Worm (Caenorhabditis elegans): ENCODE data around the gene C54G10.1.

The C54G10.1 gene

DNA sequence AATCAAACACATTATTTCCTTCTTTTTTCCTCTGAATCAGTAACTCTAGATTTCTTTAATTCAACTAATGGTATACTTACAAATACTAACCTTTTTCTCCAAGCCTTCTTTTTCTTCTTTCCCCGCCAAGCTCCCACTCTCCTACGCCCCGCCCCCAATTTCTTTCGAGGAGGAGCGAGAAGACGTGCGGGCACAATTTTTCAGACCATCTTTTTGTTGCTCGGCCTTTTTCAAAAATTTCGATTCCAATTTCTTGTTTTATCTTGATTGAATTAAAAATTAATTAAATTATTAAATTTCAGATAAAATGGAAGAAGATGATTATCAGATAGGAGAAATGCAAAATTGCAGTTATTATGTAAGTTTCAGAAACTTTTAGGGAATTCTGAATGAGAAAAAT lies 39.1 kb downstream of the C54G10.1 start, which contains the start of gene C47E8.3:
C47E8.3 (plus strand) TSS at position 301 of the 400 bp plus-strand sequence.
- TF ChIP-seq skn-1 (tag; optimal IDR thresholded peaks at IDR 0.05) (no peak), ceh-9 (tag; optimal IDR thresholded peaks at IDR 0.05) (no peak), nhr-67 (tag; optimal IDR thresholded peaks at IDR 0.05) (no peak), elt-1 (tag; optimal IDR thresholded peaks at IDR 0.05) (no peak), nhr-77 (tag; optimal IDR thresholded peaks at IDR 0.05) (no peak), nhr-43 (tag; optimal IDR thresholded peaks at IDR 0.05; ENCODE audit: poor library complexity, severe bottlenecking) (no peak)

DNA sequence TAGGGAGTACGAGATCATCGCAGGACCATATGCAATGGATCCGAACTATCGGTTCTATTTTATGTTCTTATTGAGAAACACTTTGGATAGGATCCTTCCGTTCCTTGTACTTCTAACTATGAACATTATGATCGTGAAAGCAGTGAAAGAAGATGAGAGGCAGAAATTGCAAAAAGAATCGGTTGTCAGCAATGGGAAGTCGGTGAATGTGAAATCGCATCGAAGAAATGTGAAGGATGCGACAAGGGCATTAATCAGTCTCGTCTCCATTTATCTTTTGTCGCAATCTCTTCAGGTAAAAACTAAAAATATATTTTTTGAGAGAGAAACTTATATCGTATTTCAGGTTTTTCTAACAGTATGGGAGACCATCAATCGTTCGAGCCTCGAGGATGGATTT lies 42.0 kb downstream of the C54G10.1 start:
- TF ChIP-seq ztf-11 (tag; optimal IDR thresholded peaks at IDR 0.05) (no peak), pha-4 (tag; optimal IDR thresholded peaks at IDR 0.05) (no peak), snpc-4 (tag; optimal IDR thresholded peaks at IDR 0.05) (no peak), hmg-11 (tag; optimal IDR thresholded peaks at IDR 0.05) (no peak), nhr-25 (tag; optimal IDR thresholded peaks at IDR 0.05) (no peak), nhr-12 (tag; optimal IDR thresholded peaks at IDR 0.05) (no peak), ztf-4 (tag; optimal IDR thresholded peaks at IDR 0.05) (no peak), daf-12 (tag; optimal IDR thresholded peaks at IDR 0.05) (no peak), ceh-16 (tag; optimal IDR thresholded peaks at IDR 0.05) (no peak), ceh-9 (tag; optimal IDR thresholded peaks at IDR 0.05) (no peak), sea-2 (GFP tag; optimal IDR thresholded peaks at IDR 0.05) (no peak)

DNA sequence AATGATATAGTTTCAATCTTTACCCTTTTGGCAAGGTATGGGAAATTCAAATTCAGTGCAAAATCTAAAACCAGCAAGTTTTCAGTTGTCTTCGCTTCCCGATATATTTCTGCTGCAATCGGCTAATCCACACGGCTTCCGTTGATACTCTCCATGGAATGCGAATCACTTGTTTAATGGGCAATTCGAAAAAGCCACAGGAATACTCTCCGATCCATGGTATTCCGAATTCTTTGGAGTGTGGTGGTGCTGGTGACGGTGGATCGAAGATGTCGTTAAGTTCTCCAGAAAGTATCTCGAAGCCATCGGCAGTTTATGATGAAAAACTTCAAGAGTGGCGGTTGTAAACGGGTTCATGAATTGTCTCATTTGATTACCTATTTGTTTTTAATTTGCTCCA lies 42.4 kb downstream of the C54G10.1 start:
- TF ChIP-seq ama-1 (optimal IDR thresholded peaks at IDR 0.05) = peak; percentile 83
- no peak for TF ChIP-seq snpc-4 (tag; optimal IDR thresholded peaks at IDR 0.05)

DNA sequence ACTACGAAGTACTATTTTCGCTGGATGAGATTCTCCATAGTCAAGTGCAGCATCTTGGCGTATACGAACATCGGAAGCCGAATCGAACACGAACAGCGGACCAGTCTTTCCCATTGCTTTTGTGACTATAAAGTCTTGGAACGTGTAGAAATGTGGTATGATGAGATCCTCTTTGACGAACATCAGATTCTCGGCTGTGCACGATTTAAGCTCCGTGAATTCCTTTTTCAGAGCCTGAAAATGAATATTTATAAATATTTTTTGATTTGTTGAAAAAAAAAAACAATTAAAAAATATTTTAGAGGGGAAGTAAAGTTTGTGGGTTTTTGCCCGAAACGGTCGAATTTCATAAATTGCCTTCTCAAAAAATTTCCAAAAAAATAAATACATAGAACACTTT lies 43.0 kb downstream of the C54G10.1 start:
- TF ChIP-seq nhr-28 (tag; optimal IDR thresholded peaks at IDR 0.05) = no peak
- no peak for TF ChIP-seq ztf-4 (tag; optimal IDR thresholded peaks at IDR 0.05)
- no peak for TF ChIP-seq nhr-237 (tag; optimal IDR thresholded peaks at IDR 0.05)
- no peak for TF ChIP-seq pha-4 (tag; optimal IDR thresholded peaks at IDR 0.05)
- TF ChIP-seq hmg-11 (tag; optimal IDR thresholded peaks at IDR 0.05) = no peak
- no peak for TF ChIP-seq jun-1 (tag; optimal IDR thresholded peaks at IDR 0.05)
- no peak for TF ChIP-seq tbx-2 (tag; optimal IDR thresholded peaks at IDR 0.05)
- no peak for TF ChIP-seq nhr-77 (tag; optimal IDR thresholded peaks at IDR 0.05)
- TF ChIP-seq aly-2 (tag; optimal IDR thresholded peaks at IDR 0.05) = no peak
- no peak for TF ChIP-seq nhr-12 (tag; optimal IDR thresholded peaks at IDR 0.05)
- TF ChIP-seq snpc-4 (tag; optimal IDR thresholded peaks at IDR 0.05) = no peak

DNA sequence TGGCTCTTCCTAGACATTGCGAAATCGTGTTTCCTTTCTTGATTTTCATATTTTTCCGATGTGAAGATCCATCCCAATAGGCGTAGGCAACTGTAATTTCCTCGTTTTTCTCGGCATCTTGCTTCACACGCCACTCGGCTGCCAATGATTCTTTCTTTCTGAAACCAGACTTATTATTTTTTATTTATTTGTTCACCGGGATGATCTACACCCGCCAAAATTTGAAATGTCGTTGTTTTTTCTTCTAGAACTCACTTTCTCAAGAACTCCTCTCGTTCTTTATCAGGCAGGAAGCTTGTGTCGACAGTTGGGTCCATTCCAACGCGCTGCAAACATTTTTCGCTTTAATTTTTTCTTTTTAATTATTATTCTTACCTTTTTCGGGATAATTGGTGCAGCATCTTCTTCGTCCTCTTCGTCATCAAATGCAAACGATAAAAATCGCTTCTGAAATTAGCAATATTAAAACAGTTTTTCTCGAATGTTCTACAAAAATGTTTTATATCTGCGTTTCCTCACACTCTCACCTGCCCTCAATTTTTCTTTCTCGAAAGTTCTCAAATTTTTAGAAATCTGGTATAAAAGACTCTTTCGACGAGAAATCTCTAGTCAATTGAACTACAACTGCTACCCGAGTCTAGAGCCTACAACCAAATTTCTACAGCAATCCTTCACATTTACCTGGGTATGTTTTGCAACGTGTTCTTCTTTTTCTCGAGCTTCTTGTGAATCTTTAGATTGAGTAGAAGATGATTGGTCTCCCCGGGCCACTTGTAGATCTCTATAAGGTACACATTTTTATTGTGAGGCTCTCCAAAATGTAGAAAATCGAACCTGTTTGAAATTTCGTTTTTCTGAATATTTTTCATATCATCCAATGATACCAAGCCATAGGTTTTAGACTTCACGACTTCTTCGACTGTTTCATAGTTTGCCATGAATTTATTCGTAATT lies 43.7 kb downstream of the C54G10.1 start, which contains the start of gene hsp-90:
hsp-90 (plus strand) TSS at position 560 of the 954 bp plus-strand sequence.
- TF ChIP-seq elt-2 (tag; optimal IDR thresholded peaks at IDR 0.05) = peak; percentile 6
- TF ChIP-seq skn-1 (tag; optimal IDR thresholded peaks at IDR 0.05) = no peak
- peak; percentile 9 for TF ChIP-seq nhr-23 (tag; optimal IDR thresholded peaks at IDR 0.05)
- no peak for TF ChIP-seq elt-3 (tag; optimal IDR thresholded peaks at IDR 0.05)
- TF ChIP-seq mdl-1 (tag; optimal IDR thresholded peaks at IDR 0.05) = no peak
- peak; percentile 23 for TF ChIP-seq nhr-25 (tag; optimal IDR thresholded peaks at IDR 0.05)
- no peak for TF ChIP-seq jun-1 (tag; optimal IDR thresholded peaks at IDR 0.05)
- TF ChIP-seq zag-1 (tag; optimal IDR thresholded peaks at IDR 0.05) = no peak
- no peak for TF ChIP-seq egl-5 (tag; optimal IDR thresholded peaks at IDR 0.05)
- TF ChIP-seq ama-1 (optimal IDR thresholded peaks at IDR 0.05) = peak; percentile 47
- no peak for TF ChIP-seq lsy-12 (tag; optimal IDR thresholded peaks at IDR 0.05)
- no peak for TF ChIP-seq lin-15B (tag; optimal IDR thresholded peaks at IDR 0.05)

DNA sequence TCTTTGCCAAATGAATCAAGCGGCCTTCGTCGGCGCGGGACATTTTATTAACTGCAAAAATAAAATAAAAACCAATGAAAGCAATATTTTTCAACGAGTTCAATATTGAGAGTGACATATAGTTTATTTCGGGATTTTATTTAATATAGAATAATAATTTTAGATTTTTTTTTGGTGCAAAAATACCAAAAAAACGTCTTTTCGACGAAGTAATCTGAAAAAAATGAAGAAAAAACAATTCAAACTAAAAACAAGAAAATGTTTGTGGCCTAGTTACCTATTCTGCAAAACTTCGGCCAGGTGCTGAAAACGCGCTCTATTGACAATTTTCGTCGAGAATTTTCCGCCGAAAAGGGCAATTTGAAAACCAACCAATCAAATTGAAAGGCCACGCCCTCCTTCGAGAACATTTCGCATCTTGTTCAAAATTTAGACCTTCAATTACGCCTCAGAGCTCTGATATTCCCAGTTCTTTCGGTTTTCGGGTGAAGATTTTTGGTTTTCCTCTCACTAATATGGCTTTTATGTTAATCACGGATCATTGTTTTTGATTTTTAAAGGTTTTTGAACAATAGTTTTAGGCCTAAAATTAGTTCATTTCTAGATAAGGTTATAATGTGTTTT lies 44.6 kb downstream of the C54G10.1 start, which contains the start of gene C47E8.4:
C47E8.4 (minus strand) TSS at position 51 of the 624 bp plus-strand sequence.
- TF ChIP-seq zag-1 (tag; optimal IDR thresholded peaks at IDR 0.05) = peak; percentile 66
- peak; percentile 79 for TF ChIP-seq elt-2 (tag; optimal IDR thresholded peaks at IDR 0.05)
- TF ChIP-seq R02D3.7 (tag; optimal IDR thresholded peaks at IDR 0.05) = peak; percentile 89
- TF ChIP-seq aly-2 (tag; optimal IDR thresholded peaks at IDR 0.05) = no peak
- TF ChIP-seq egl-5 (tag; optimal IDR thresholded peaks at IDR 0.05) = peak; percentile 94
- no peak for TF ChIP-seq mml-1 (tag; optimal IDR thresholded peaks at IDR 0.05)
- TF ChIP-seq ZK546.5 (tag; optimal IDR thresholded peaks at IDR 0.05) = peak; percentile 39
- TF ChIP-seq nfya-1 (tag; optimal IDR thresholded peaks at IDR 0.05; ENCODE audit: insufficient read depth) = peak; percentile 100
- TF ChIP-seq egl-27 (tag; optimal IDR thresholded peaks at IDR 0.05) = peak; percentile 84
- TF ChIP-seq sea-2 (GFP tag; optimal IDR thresholded peaks at IDR 0.05) = no peak
- peak; percentile 61 for TF ChIP-seq nhr-28 (tag; optimal IDR thresholded peaks at IDR 0.05)
- no peak for TF ChIP-seq unc-39 (tag; optimal IDR thresholded peaks at IDR 0.05)
- TF ChIP-seq ceh-9 (tag; optimal IDR thresholded peaks at IDR 0.05) = no peak
- peak; percentile 66 for TF ChIP-seq nhr-76 (tag; optimal IDR thresholded peaks at IDR 0.05)
- TF ChIP-seq mdl-1 (tag; optimal IDR thresholded peaks at IDR 0.05) = no peak
- TF ChIP-seq elt-1 (tag; optimal IDR thresholded peaks at IDR 0.05) = peak; percentile 80
- peak in 1 of 3 experiments; percentile 52 for TF ChIP-seq elt-3 (tag; optimal IDR thresholded peaks at IDR 0.05)
- peak; percentile 93 for TF ChIP-seq ceh-28 (tag; optimal IDR thresholded peaks at IDR 0.05)
- peak; percentile 98 for TF ChIP-seq jun-1 (tag; optimal IDR thresholded peaks at IDR 0.05)
- TF ChIP-seq ztf-4 (tag; optimal IDR thresholded peaks at IDR 0.05) = peak; percentile 93
- TF ChIP-seq snpc-4 (tag; optimal IDR thresholded peaks at IDR 0.05) = peak; percentile 90
